Worm (Caenorhabditis elegans): ENCODE data around the gene ash-2.

ash-2 gene

DNA sequence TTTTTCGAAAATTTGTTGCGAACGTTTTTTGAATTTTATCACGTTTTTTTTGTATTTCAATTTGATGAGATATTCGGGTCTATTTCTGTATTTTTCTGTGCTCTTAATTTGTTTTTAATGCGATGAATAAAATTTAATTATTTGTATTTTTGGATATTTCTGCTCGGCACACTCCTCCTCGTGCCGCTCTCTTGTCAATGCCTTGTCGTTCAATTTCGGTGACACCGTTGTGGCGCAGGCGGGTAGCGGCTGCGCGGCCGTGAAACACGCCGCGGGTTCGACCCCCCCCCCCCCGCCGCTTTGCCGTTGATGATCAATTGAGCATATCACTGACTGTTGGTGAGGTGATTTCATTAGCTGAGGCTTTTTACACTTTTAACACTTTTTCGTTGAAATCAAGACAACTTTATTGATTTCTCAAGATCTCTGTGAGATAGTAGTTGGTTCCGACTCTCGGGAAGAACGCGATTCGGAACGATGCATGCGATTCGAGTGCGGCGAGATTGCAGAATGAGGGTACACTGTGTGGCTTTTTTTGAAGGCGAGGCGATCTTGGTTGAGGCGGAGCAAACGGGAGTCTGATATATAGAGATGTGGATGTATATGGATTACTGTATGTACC, 18.9 kb upstream of the ash-2 start:
- no peak for TF ChIP-seq ztf-11 (tag; optimal IDR thresholded peaks at IDR 0.05)
- peak in 1 of 2 experiments; percentile 46 for TF ChIP-seq mdl-1 (tag; optimal IDR thresholded peaks at IDR 0.05)
- TF ChIP-seq alr-1 (tag; optimal IDR thresholded peaks at IDR 0.05), result no peak
- peak; percentile 9 for TF ChIP-seq egl-27 (tag; optimal IDR thresholded peaks at IDR 0.05)
- TF ChIP-seq ZK546.5 (tag; optimal IDR thresholded peaks at IDR 0.05), result no peak
- TF ChIP-seq R02D3.7 (tag; optimal IDR thresholded peaks at IDR 0.05), result no peak
- TF ChIP-seq elt-3 (tag; optimal IDR thresholded peaks at IDR 0.05), result no peak
- TF ChIP-seq dmd-4 (tag; optimal IDR thresholded peaks at IDR 0.05), result no peak
- TF ChIP-seq gmeb-1 (tag; optimal IDR thresholded peaks at IDR 0.05), result peak; percentile 11
- TF ChIP-seq sma-3 (GFP tag; optimal IDR thresholded peaks at IDR 0.05), result peak; percentile 65
- no peak for TF ChIP-seq unc-62 (GFP tag; optimal IDR thresholded peaks at IDR 0.05)
- peak; percentile 49 to 59 for TF ChIP-seq lsy-2 (tag; optimal IDR thresholded peaks at IDR 0.05)
- TF ChIP-seq unc-55 (GFP tag; optimal IDR thresholded peaks at IDR 0.05), result peak; percentile 58
- TF ChIP-seq nhr-21 (tag; optimal IDR thresholded peaks at IDR 0.05), result peak; percentile 49
- TF ChIP-seq mbf-1 (tag; optimal IDR thresholded peaks at IDR 0.05), result peak; percentile 42
- TF ChIP-seq ztf-1 (GFP tag; conservative IDR thresholded peaks at IDR 0.05), result no peak
- TF ChIP-seq lin-11 (tag; optimal IDR thresholded peaks at IDR 0.05), result peak; percentile 13
- TF ChIP-seq peb-1 (tag; optimal IDR thresholded peaks at IDR 0.05), result no peak
- no peak for TF ChIP-seq mab-5 (tag; optimal IDR thresholded peaks at IDR 0.05)
- TF ChIP-seq nhr-10 (tag; optimal IDR thresholded peaks at IDR 0.05), result no peak
- no peak for TF ChIP-seq lin-39 (tag; optimal IDR thresholded peaks at IDR 0.05)
- TF ChIP-seq fos-1 (tag; optimal IDR thresholded peaks at IDR 0.05), result peak; percentile 59
- TF ChIP-seq ztf-4 (tag; optimal IDR thresholded peaks at IDR 0.05), result peak; percentile 31
- no peak for TF ChIP-seq ceh-16 (tag; optimal IDR thresholded peaks at IDR 0.05)
- TF ChIP-seq nhr-77 (tag; optimal IDR thresholded peaks at IDR 0.05), result no peak
- no peak for TF ChIP-seq aly-2 (tag; optimal IDR thresholded peaks at IDR 0.05)
- TF ChIP-seq nhr-129 (tag; optimal IDR thresholded peaks at IDR 0.05), result peak; percentile 57
- TF ChIP-seq sem-4 (tag; optimal IDR thresholded peaks at IDR 0.05), result no peak
- TF ChIP-seq Y55F3AM.14 (GFP tag; optimal IDR thresholded peaks at IDR 0.05), result peak; percentile 88
- TF ChIP-seq nhr-25 (tag; optimal IDR thresholded peaks at IDR 0.05), result peak; percentile 40
- no peak for TF ChIP-seq nhr-23 (tag; optimal IDR thresholded peaks at IDR 0.05)
- peak; percentile 44 for TF ChIP-seq crh-2 (tag; optimal IDR thresholded peaks at IDR 0.05)
- TF ChIP-seq nhr-6 (tag; optimal IDR thresholded peaks at IDR 0.05), result no peak
- no peak for TF ChIP-seq ceh-82 (tag; optimal IDR thresholded peaks at IDR 0.05)
- TF ChIP-seq blmp-1 (tag; optimal IDR thresholded peaks at IDR 0.05; ENCODE audit: insufficient read depth), result no peak
- no peak for TF ChIP-seq nhr-237 (tag; optimal IDR thresholded peaks at IDR 0.05)
- no peak for TF ChIP-seq elt-1 (tag; optimal IDR thresholded peaks at IDR 0.05)
- TF ChIP-seq unc-39 (tag; optimal IDR thresholded peaks at IDR 0.05), result no peak
- peak; percentile 66 for TF ChIP-seq nhr-11 (tag; optimal IDR thresholded peaks at IDR 0.05)
- no peak for TF ChIP-seq nhr-12 (tag; optimal IDR thresholded peaks at IDR 0.05)
- TF ChIP-seq snpc-4 (tag; optimal IDR thresholded peaks at IDR 0.05), result no peak
- peak; percentile 81 for TF ChIP-seq F13H6.1 (tag; optimal IDR thresholded peaks at IDR 0.05)
- TF ChIP-seq ama-1 (optimal IDR thresholded peaks at IDR 0.05), result no peak
- TF ChIP-seq C34F6.9 (tag; optimal IDR thresholded peaks at IDR 0.05), result no peak
- peak; percentile 65 for TF ChIP-seq sma-9 (GFP tag; optimal IDR thresholded peaks at IDR 0.05)
- no peak for TF ChIP-seq sma-9 (tag; optimal IDR thresholded peaks at IDR 0.05)
- peak; percentile 9 for TF ChIP-seq zag-1 (tag; optimal IDR thresholded peaks at IDR 0.05)
- TF ChIP-seq lin-13 (GFP tag; optimal IDR thresholded peaks at IDR 0.05), result peak; percentile 66
- TF ChIP-seq skn-1 (tag; optimal IDR thresholded peaks at IDR 0.05), result no peak

Measured in whole organism, L2 larva.